Worm (Caenorhabditis elegans) whole organism, L4 larva: Measurements from ENCODE around the gene bath-4.

Experiments used
- ZK546.5 ChIP-seq, 2 experiments: sonication (generic microtip); optimal IDR thresholded peaks; 2 replicates each; lab custom pipeline; 2017; ENCODE audit warnings: missing biosample characterization in 2 of 2, missing genetic modification characterization in 2 of 2
- ceh-44 ChIP-seq: fragments of 200-800 bp; sonication (Bioruptor generic); IDR thresholded peaks from 2 replicates; pipeline ENCODE4 v1.3.6; 2022; ENCODE audit warnings: missing genetic modification reagents, missing genetic modification characterization, missing compliant biosample characterization
- fos-1 ChIP-seq: fragments of 150-350 bp; optimal IDR thresholded peaks from 2 replicates; lab custom pipeline; 2014; ENCODE audit warnings: missing biosample characterization, missing genetic modification characterization
- lin-38 ChIP-seq: fragments of 200-800 bp; sonication (Bioruptor generic); IDR thresholded peaks from 2 replicates; pipeline ENCODE4 v1.3.6; 2022; ENCODE audit warnings: missing genetic modification reagents, missing genetic modification characterization, missing compliant biosample characterization
- lin-39 ChIP-seq: fragments of 150-350 bp; optimal IDR thresholded peaks from 2 replicates; lab custom pipeline; 2014; ENCODE audit warnings: missing biosample characterization, missing genetic modification reagents, missing genetic modification characterization
- lsy-2 ChIP-seq, 2 experiments: fragments of 150-350 bp in 1 of 2; sonication (generic microtip) in 1 of 2; optimal IDR thresholded peaks; 2 replicates each; lab custom pipeline; 2014 to 2017; ENCODE audit warnings: missing biosample characterization in 2 of 2, missing genetic modification characterization in 2 of 2
- saeg-2 ChIP-seq: fragments of 200-800 bp; sonication (Bioruptor generic); IDR thresholded peaks from 2 replicates; pipeline ENCODE4 v1.3.6; 2022; ENCODE audit warnings: missing genetic modification reagents, missing genetic modification characterization, missing compliant biosample characterization
- snpc-4 ChIP-seq: fragments of 150-350 bp; optimal IDR thresholded peaks from 2 replicates; lab custom pipeline; 2014; ENCODE audit warnings: missing biosample characterization, missing genetic modification characterization
- unc-62 ChIP-seq, 3 experiments: fragments of 150-350 bp in 1 of 3; sonication (generic microtip); optimal IDR thresholded peaks in 2 of 3; peaks in 1 of 3; 1 replicate in 1 of 3; 2 replicates in 2 of 3; lab custom pipeline; 2014 to 2017; ENCODE audit warnings: missing biosample characterization in 3 of 3, missing genetic modification characterization in 3 of 3, missing genetic modification reagents in 3 of 3, missing genotype in 1 of 3
- zag-1 ChIP-seq: fragments of 150-350 bp; optimal IDR thresholded peaks from 2 replicates; lab custom pipeline; 2014; ENCODE audit warnings: missing biosample characterization, missing genetic modification characterization
- zfp-3 ChIP-seq: fragments of 200-800 bp; sonication (Bioruptor generic); conservative IDR thresholded peaks from 2 replicates; pipeline ENCODE4 v1.3.6; 2022; ENCODE audit warnings: missing genetic modification reagents, missing genetic modification characterization, missing compliant biosample characterization

ce11 chrII:1917862-1918261 is at the start of gene bath-4:
- TF ChIP-seq fos-1 (tag; lab: Kevin White, UChicago) (no peak), ZK546.5 (tag; optimal IDR thresholded peaks at IDR 0.05; lab: Kevin White, UChicago) (no peak), unc-62 (GFP tag; optimal IDR thresholded peaks at IDR 0.05 in 1 of 2; lab: Kevin White, UChicago) (no peak), unc-62 (tag; optimal IDR thresholded peaks at IDR 0.05; lab: Kevin White, UChicago) (no peak), lsy-2 (tag; optimal IDR thresholded peaks at IDR 0.05; lab: Kevin White, UChicago) (no peak), saeg-2 (GFP tag; lab: Robert Waterston, UW) (no peak), lin-39 (tag; lab: Kevin White, UChicago) (no peak), snpc-4 (tag; lab: Kevin White, UChicago) (no peak), ceh-44 (GFP tag; lab: Robert Waterston, UW) (no peak), zfp-3 (GFP tag; lab: Robert Waterston, UW) (no peak), lin-38 (GFP tag; lab: Robert Waterston, UW) (no peak), zag-1 (tag; lab: Kevin White, UChicago) (no peak)
